Fruit fly (Drosophila melanogaster): ENCODE measurements around the gene Ent2.
A peak's percentile ranks its signal among the peaks of the same experiment; 100 is the strongest.

The Ent2 gene

dm6 chr2L:6552345-6552744 lies 9.8 kb upstream of the Ent2 start:
- TF ChIP-seq CG17801 (GFP tag; optimal IDR thresholded peaks at IDR 0.05; ENCODE audit: partially characterized antibody): no peak

DNA sequence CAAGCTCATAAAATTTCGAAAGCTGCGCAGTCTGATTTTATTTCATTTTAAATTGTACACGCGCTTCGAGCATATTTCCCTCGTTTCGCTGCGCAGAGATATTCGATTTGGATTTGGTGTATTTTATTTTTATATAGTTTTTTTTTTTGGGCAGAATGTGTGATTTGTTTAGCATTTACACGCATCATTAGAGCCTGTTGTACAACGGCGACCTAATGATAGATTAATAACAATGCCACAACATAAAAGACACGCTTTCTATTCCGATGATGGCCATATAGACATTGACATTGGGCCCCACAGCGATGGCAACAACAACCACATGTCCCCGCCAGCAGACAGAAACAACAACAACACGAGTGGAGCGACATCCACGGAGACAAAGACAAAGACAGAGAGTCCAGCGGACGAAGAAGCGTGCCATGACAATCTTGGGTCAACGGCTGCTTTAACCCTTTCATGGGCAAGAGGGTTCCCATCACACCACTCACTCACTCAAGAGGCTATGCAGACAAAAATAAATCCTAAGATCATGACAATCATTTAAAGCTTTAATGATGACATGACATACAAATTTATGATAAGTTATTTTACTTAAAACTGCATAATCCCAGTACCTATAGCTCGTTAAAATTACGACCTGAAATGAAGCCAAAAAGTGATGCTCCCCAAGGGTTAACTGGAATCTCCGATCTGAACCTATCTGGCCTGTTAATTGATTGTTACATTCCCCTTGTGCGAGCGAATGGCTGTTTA lies 8.9 kb upstream of the Ent2 start:
- TF ChIP-seq CG17801 (GFP tag; optimal IDR thresholded peaks at IDR 0.05; ENCODE audit: partially characterized antibody): no peak

DNA sequence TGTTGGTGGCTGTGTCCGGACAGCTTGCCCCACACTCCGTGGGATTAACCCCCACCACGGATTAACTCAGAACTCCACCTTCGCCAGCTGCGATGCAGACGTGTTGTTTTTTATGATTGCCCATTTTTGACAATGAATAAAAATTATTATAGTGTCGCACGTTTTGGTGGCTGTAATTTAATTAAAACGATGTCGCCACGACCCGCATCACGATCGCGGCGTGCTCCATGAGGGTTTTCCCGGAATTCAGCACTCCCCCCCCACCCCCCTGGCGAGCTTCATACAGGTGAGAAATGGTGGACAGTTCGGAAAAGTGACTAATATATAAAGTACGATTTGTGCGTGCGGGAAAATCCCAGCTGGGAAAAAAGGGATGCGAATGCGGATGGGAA lies 8.3 kb upstream of the Ent2 start:
- TF ChIP-seq CG17801 (GFP tag; optimal IDR thresholded peaks at IDR 0.05; ENCODE audit: partially characterized antibody): no peak

DNA sequence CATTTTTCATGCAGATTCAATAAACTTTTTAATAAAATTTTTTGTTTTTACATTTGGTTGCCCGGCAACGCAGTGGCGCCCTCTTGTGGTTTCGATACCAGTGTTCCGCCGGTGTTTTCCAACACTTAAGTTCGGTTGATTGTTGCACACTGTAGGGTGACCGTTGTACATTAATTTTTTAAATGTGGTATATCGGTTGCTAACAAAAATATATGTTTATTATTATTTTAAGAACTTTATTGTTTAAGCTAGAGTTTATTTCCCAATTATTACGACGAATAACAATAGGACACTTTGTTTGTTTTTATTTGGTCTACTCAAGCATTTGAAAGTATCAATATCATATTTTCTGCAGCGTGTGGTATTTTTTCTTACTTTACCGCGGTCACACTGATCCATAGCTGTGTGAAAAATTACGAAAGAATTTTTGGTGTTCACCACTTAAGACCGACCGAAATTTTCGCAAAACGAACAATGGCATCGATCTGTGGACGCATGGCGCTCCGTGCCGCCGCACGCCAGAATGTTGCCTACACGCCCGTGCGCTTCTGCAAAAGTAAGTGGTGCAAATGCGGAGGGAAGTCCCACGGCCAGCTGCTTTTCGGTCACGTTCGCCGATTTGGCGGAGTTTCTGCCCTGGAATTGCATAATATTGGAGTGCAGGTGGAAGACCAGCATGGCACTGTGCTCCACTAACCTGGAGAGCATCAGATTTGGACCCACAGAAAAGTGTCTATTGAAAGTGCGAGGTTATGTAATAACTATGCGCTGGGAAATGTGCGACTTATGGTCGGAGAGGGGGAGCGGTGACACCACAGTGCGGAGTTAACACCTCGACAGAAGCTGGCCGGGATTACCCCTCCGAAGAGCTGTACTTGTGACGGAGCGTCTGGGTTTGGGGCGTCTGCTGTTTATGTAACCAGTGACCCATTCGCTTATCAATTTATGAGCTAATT lies 4.4 kb upstream of the Ent2 start, which contains the start of the genes IFT52 and COX5B:
TSS of gene IFT52 (minus strand) at position 74 of the 956 bp plus-strand sequence.
TSS of gene COX5B (plus strand) at position 372 of the 956 bp plus-strand sequence.
- peak; percentile 28 for TF ChIP-seq CG17801 (GFP tag; optimal IDR thresholded peaks at IDR 0.05; ENCODE audit: partially characterized antibody)

DNA sequence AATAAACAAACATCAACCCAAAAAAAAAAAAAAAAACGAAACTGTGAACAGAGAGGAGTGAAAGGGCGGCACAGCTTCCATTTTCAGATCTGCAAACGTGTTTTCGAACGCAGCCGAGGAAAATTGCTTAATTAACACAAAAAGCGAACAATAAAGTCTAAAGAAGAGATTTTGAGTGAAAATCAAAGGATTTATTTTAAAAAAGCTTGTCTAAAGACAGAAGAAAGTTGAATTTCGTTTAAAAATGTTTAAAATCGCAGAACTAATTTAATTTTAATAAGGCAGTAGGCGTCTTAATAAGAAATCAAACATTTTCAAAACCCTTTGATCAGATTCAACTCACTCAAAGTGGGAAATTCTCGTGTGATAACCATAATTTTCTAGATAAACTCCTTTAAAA lies 3.0 kb upstream of the Ent2 start, which contains the start of gene COX5BL:
TSS of gene COX5BL (plus strand) at position 301 of the 400 bp plus-strand sequence.
- TF ChIP-seq CG17801 (GFP tag; optimal IDR thresholded peaks at IDR 0.05; ENCODE audit: partially characterized antibody): no peak

DNA sequence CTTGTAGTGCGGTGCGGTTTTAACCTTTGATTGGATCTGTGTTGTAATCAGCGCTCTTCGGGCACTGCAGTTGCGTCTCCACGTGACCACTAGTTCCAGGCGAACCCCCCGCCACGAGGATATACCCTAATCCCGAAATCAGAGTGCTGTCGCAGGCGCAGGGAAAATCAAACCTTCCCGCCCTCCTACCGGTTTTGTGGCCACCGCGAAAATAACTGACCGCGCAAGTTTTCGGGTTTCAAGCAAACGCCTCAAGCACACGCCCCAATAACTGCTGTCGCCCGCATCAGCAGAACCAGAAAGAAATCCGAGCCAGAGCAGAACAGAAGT lies 198 bp downstream of the Ent2 start:
- no peak for TF ChIP-seq CG17801 (GFP tag; optimal IDR thresholded peaks at IDR 0.05; ENCODE audit: partially characterized antibody)

DNA sequence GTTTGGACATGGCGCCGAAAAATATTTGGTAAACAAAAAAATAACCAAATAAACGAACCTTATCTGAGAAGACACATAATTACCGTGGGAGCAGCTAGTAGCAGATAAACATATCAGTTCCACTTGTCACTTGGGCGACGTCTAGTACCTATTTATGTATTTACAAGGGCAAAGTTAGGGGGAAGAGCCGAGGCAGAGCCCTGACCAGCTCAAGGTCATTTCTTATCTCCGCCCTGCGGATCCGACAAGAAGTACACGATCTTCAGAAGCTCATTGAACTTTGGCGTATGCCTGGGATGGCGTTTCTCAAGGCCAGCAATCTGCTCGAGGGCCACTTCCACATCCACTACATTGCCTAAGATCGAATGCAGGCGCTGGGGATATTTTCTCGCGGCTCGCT lies 2.8 kb downstream of the Ent2 start:
- TF ChIP-seq CG17801 (GFP tag; optimal IDR thresholded peaks at IDR 0.05; ENCODE audit: partially characterized antibody): no peak

dm6 chr2L:6566020-6566687 lies 4.0 kb downstream of the Ent2 start, which contains the start of gene CG13766:
CG13766 (minus strand) TSS chr2L:6566181.
- TF ChIP-seq CG17801 (GFP tag; optimal IDR thresholded peaks at IDR 0.05; ENCODE audit: partially characterized antibody): no peak

DNA sequence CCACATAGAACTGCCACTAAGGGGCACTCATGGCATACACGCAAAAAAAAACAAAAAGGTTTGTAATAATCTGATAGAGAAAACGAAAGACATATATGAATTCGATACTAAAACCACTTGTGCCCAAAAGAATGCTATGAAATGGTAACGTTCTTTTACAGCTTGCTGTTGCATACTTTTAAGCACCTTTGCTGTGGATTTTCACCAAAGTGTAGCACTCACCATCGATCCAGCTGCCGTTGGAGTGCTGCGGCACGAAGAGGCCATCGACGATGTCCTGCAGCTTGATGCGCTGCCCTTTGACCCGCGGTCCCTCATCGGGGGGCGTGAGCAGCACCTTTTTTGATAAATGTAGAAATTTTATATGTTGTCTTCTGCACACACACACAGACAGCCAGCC lies 16.9 kb downstream of the Ent2 start:
- TF ChIP-seq CG17801 (GFP tag; optimal IDR thresholded peaks at IDR 0.05; ENCODE audit: partially characterized antibody): no peak

DNA sequence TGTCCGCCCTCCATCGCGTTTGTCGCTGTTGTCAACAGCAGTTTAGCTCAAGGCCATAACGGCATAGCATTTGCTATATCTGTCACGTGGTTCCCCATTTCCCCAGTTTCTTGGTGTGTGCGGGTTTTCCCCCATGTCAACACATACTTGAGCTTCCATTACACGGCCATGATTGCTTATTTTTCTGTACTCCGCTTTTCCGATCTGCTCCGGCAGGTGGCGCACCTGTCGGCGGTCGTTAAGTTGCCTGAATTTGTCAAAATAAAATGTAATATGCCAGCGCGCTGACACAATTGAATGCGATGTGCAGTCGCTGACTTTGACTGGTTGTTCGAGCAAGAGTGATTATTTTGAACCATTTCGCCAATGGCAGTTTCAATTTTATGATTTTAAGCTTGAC lies 22.2 kb downstream of the Ent2 start:
- no peak for TF ChIP-seq CG17801 (GFP tag; optimal IDR thresholded peaks at IDR 0.05; ENCODE audit: partially characterized antibody)

dm6 chr2L:6595027-6595426 lies 32.9 kb downstream of the Ent2 start:
- no peak for TF ChIP-seq CG17801 (GFP tag; optimal IDR thresholded peaks at IDR 0.05; ENCODE audit: partially characterized antibody)

DNA sequence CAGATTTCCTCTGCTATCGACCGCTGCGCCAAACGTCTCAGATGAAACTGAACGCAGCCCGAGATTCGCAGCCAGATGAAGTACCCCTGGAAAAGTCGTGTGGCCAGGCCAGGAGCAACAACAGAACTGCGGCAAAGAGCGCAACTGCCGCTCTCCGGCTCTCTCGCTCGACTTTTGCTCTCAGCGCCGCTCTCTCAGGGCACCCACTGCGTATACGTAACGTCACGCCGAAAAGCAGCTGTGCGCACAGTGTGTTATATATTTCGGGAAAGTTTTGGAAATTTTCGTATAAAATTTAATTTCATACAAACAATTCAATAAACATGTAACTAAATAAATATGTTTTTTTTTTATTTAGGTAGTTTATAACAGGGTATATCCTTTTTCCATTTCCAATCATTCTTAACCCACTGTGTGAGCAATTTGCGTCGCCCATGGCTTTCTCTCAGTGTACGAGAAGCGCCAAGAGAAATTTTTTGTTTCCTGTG lies 38.9 kb downstream of the Ent2 start, which contains the start of gene Dpp10:
TSS of gene Dpp10 (minus strand) at position 51 of the 488 bp plus-strand sequence.
- TF ChIP-seq CG17801 (GFP tag; optimal IDR thresholded peaks at IDR 0.05; ENCODE audit: partially characterized antibody): no peak

- peak; percentile 66 for TF ChIP-seq CG17801 (GFP tag; optimal IDR thresholded peaks at IDR 0.05; ENCODE audit: partially characterized antibody)
Observed at dm6 chr2L:6610683-6611373, 48.7 kb downstream of the Ent2 start, which contains the start of gene CG11050. CG11050 (plus strand) TSS chr2L:6611011.

dm6 chr2L:6611374-6612005 lies 49.4 kb downstream of the Ent2 start:
- TF ChIP-seq CG17801 (GFP tag; optimal IDR thresholded peaks at IDR 0.05; ENCODE audit: partially characterized antibody): no peak

Measured in ovary, adult (tissue).